Worm (Caenorhabditis elegans): Measurements from ENCODE around the gene ehn-3.
"Not testable (repeated sequence)": the region's sequence is repeated elsewhere in the genome, so short reads cannot be mapped to it uniquely, and the experiment has no call there.

- TF ChIP-seq lin-13 (GFP tag; optimal IDR thresholded peaks at IDR 0.05); ama-1 (optimal IDR thresholded peaks at IDR 0.05); lin-11 (tag; optimal IDR thresholded peaks at IDR 0.05); snpc-4 (tag; optimal IDR thresholded peaks at IDR 0.05); unc-62 (GFP tag; optimal IDR thresholded peaks at IDR 0.05): not testable (repeated sequence)
These were observed 37.0 kb upstream of the ehn-3 start, which contains the start of gene Y4C6A.3 for ce11 chrIV:5455999-5456398.
